Fruit fly (Drosophila melanogaster): ENCODE measurements around the gene Sf3b1.

DNA sequence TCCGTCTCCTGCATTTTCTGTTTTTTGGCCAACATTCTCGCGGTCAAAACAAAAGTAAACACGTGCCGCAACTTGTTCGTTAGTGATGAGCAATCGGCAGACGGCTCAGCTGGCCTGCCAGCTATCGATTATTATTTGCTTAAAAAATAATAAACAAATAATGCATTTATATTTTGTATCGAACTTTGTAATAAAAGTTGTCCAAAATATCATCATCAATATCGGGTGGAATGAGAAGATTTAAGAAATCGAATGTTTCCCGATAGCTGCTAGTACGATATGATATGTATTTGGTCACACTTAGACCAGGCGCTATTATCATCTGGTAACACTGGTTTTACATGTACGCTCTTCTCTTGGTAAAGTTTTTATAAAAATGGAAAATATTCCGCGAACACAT lies at the start of gene Sf3b1, which contains the start of gene Nle:
- TF ChIP-seq Hr78 (GFP tag; optimal IDR thresholded peaks at IDR 0.05) (no peak), pan (optimal IDR thresholded peaks at IDR 0.05) (no peak), CG32264 (GFP tag; optimal IDR thresholded peaks at IDR 0.05) (no peak), foxo (GFP tag; optimal IDR thresholded peaks at IDR 0.05) (no peak), Dfd (GFP tag; optimal IDR thresholded peaks at IDR 0.05) (no peak), sage (GFP tag; optimal IDR thresholded peaks at IDR 0.05) (no peak), N (GFP tag; optimal IDR thresholded peaks at IDR 0.05) (no peak), Jra (GFP tag; optimal IDR thresholded peaks at IDR 0.05) (no peak), usp (GFP tag; optimal IDR thresholded peaks at IDR 0.05) (no peak), Mio (GFP tag; optimal IDR thresholded peaks at IDR 0.05) (no peak), CrebA (GFP tag; optimal IDR thresholded peaks at IDR 0.05; ENCODE audit: borderline replicate concordance) (no peak)
